Worm (Caenorhabditis elegans): ENCODE data around the gene twk-9.

ce11 chrIV:9723185-9723584 is 30.2 kb downstream of the twk-9 start:
- no peak for TF ChIP-seq ztf-29 (GFP tag; IDR thresholded peaks at IDR 0.05)
- TF ChIP-seq klf-2 (GFP tag; conservative IDR thresholded peaks at IDR 0.05) = no peak
- TF ChIP-seq med-1 (GFP tag; optimal IDR thresholded peaks at IDR 0.05; ENCODE audit: insufficient read depth) = no peak
- no peak for TF ChIP-seq flt-1 (GFP tag; IDR thresholded peaks at IDR 0.05)
- no peak for TF ChIP-seq tab-1 (GFP tag; IDR thresholded peaks at IDR 0.05)
- no peak for TF ChIP-seq T22C8.4 (GFP tag; IDR thresholded peaks at IDR 0.05)
- TF ChIP-seq ztf-23 (GFP tag; IDR thresholded peaks at IDR 0.05) = no peak
- no peak for TF ChIP-seq cog-1 (tag; optimal IDR thresholded peaks at IDR 0.05)

Measured in whole organism, midembryonic.